Fruit fly (Drosophila melanogaster) whole organism, embryonic: Measurements from ENCODE around the gene chif.

Experiments used
- ATbp ChIP-seq: fragments of 200-800 bp; sonication (Bioruptor generic); optimal IDR thresholded peaks from 2 replicates; lab custom pipeline; 2017; ENCODE audit warnings: missing biosample characterization, mild to moderate bottlenecking, missing genetic modification characterization, missing genetic modification reagents
- CG11398 ChIP-seq: fragments of 200-800 bp; sonication (Bioruptor generic); optimal IDR thresholded peaks from 2 replicates; lab custom pipeline; 2016; ENCODE audit warnings: missing biosample characterization, missing genetic modification characterization
- CG12155 ChIP-seq: fragments of 200-800 bp; sonication (Bioruptor generic); optimal IDR thresholded peaks from 3 replicates; lab custom pipeline; 2016; ENCODE audit warnings: missing biosample characterization, missing genetic modification characterization
- CG12299 ChIP-seq: fragments of 200-800 bp; sonication (Bioruptor generic); optimal IDR thresholded peaks from 2 replicates; lab custom pipeline; 2018; ENCODE audit warnings: missing biosample characterization, mild to moderate bottlenecking, missing genetic modification characterization
- CG12391 ChIP-seq: fragments of 200-800 bp; sonication (Bioruptor generic); optimal IDR thresholded peaks from 3 replicates; lab custom pipeline; 2018; ENCODE audit warnings: missing biosample characterization, mild to moderate bottlenecking, missing genetic modification characterization, moderate library complexity
- CG14860 ChIP-seq: fragments of 200-800 bp; sonication (Bioruptor generic); IDR thresholded peaks from 3 replicates; pipeline ENCODE4 v1.3.6; 2022; ENCODE audit warnings: missing biosample characterization, missing genetic modification characterization; ENCODE audit not compliant: partially characterized antibody
- CG15011 ChIP-seq: fragments of 200-800 bp; sonication (Bioruptor generic); optimal IDR thresholded peaks from 3 replicates; lab custom pipeline; 2018; ENCODE audit warnings: missing biosample characterization, mild to moderate bottlenecking, missing genetic modification characterization
- CG17912 ChIP-seq: fragments of 200-800 bp; sonication (Bioruptor generic); optimal IDR thresholded peaks from 2 replicates; lab custom pipeline; 2018; ENCODE audit warnings: missing biosample characterization, mild to moderate bottlenecking, missing genetic modification characterization
- CG31365 ChIP-seq: fragments of 200-800 bp; sonication (Bioruptor generic); optimal IDR thresholded peaks from 2 replicates; lab custom pipeline; 2018; ENCODE audit warnings: missing biosample characterization, mild to moderate bottlenecking, missing genetic modification characterization
- CG31388 ChIP-seq: fragments of 200-800 bp; sonication (Bioruptor generic); optimal IDR thresholded peaks from 2 replicates; lab custom pipeline; 2016; ENCODE audit warnings: missing biosample characterization, missing genetic modification characterization
- CG3163 ChIP-seq: fragments of 200-800 bp; sonication (Bioruptor generic); optimal IDR thresholded peaks from 3 replicates; lab custom pipeline; 2016; ENCODE audit warnings: missing biosample characterization, missing genetic modification characterization
- CG33557 ChIP-seq: fragments of 200-800 bp; sonication (Bioruptor generic); optimal IDR thresholded peaks from 2 replicates; lab custom pipeline; 2019; ENCODE audit warnings: missing biosample characterization, mild to moderate bottlenecking, missing genetic modification characterization, moderate library complexity
- CG3726 ChIP-seq: fragments of 200-800 bp; sonication (Bioruptor generic); IDR thresholded peaks from 3 replicates; pipeline ENCODE4, ENCODE4 v1.3.6; 2022; ENCODE audit warnings: missing biosample characterization, missing genetic modification characterization
- CG43689 ChIP-seq: fragments of 200-800 bp; sonication (Bioruptor generic); IDR thresholded peaks from 2 replicates; pipeline ENCODE4 v1.3.6; 2022; ENCODE audit warnings: missing biosample characterization, missing genetic modification characterization
- CG4424 ChIP-seq: fragments of 200-800 bp; sonication (Bioruptor generic); optimal IDR thresholded peaks from 3 replicates; lab custom pipeline; 2016; ENCODE audit warnings: missing biosample characterization, missing genetic modification characterization
- CG6654 ChIP-seq: fragments of 200-800 bp; sonication (Bioruptor generic); optimal IDR thresholded peaks from 2 replicates; lab custom pipeline; 2017; ENCODE audit warnings: missing biosample characterization, mild to moderate bottlenecking, missing genetic modification characterization
- CG6683 ChIP-seq: fragments of 200-800 bp; sonication (Bioruptor generic); optimal IDR thresholded peaks from 2 replicates; lab custom pipeline; 2017; ENCODE audit warnings: missing biosample characterization, mild to moderate bottlenecking, missing genetic modification characterization, missing genetic modification reagents
- CG7271 ChIP-seq: fragments of 200-800 bp; sonication (Bioruptor generic); optimal IDR thresholded peaks from 2 replicates; lab custom pipeline; 2018; ENCODE audit warnings: missing biosample characterization, mild to moderate bottlenecking, missing genetic modification characterization, moderate library complexity
- CG7372 ChIP-seq: fragments of 200-800 bp; sonication (Bioruptor generic); IDR thresholded peaks from 2 replicates; pipeline ENCODE4 v1.3.6; 2022; ENCODE audit warnings: missing biosample characterization, missing genetic modification characterization
- CG7987 ChIP-seq: fragments of 200-800 bp; sonication (Bioruptor generic); optimal IDR thresholded peaks from 2 replicates; lab custom pipeline; 2018; ENCODE audit warnings: missing biosample characterization, mild to moderate bottlenecking, missing genetic modification characterization, moderate library complexity
- CG8359 ChIP-seq: fragments of 200-800 bp; sonication (Bioruptor generic); optimal IDR thresholded peaks from 2 replicates; lab custom pipeline; 2017; ENCODE audit warnings: missing biosample characterization, mild to moderate bottlenecking, missing genetic modification characterization, borderline replicate concordance
- CG8944 ChIP-seq: fragments of 200-800 bp; sonication (Bioruptor generic); optimal IDR thresholded peaks from 3 replicates; lab custom pipeline; 2016; ENCODE audit warnings: missing biosample characterization, missing genetic modification characterization
- Camta ChIP-seq: fragments of 200-800 bp; sonication (Bioruptor generic); optimal IDR thresholded peaks from 2 replicates; lab custom pipeline; 2016; ENCODE audit warnings: missing biosample characterization, missing genetic modification characterization
- E2f1 ChIP-seq: fragments of 200-800 bp; sonication (Bioruptor generic); IDR thresholded peaks from 2 replicates; pipeline ENCODE4 v1.3.6; 2022; ENCODE audit warnings: missing biosample characterization, missing genetic modification characterization
- E2f2 ChIP-seq: fragments of 200-800 bp; sonication (Bioruptor generic); IDR thresholded peaks from 2 replicates; pipeline ENCODE4 v1.3.6; 2022; ENCODE audit warnings: missing biosample characterization, missing genetic modification characterization
- Ets65A ChIP-seq: fragments of 200-800 bp; sonication (Bioruptor generic); peaks from one replicate; lab custom pipeline; 2016; ENCODE audit warnings: missing biosample characterization, missing genetic modification characterization
- Hmx ChIP-seq: fragments of 200-800 bp; sonication (Bioruptor generic); optimal IDR thresholded peaks from 2 replicates; lab custom pipeline; 2016; ENCODE audit warnings: missing biosample characterization, missing genetic modification characterization
- Hsf ChIP-seq: fragments of 200-800 bp; sonication (Bioruptor generic); optimal IDR thresholded peaks from 3 replicates; lab custom pipeline; 2016; ENCODE audit warnings: missing biosample characterization, missing genetic modification characterization
- Lpt ChIP-seq: fragments of >200 bp; optimal IDR thresholded peaks from 2 replicates; lab custom pipeline; 2018; ENCODE audit warnings: missing biosample characterization, missing genetic modification characterization
- NK7.1 ChIP-seq: fragments of 200-800 bp; sonication (Bioruptor generic); optimal IDR thresholded peaks from 3 replicates; lab custom pipeline; 2016; ENCODE audit warnings: missing biosample characterization, missing genetic modification characterization
- Ptx1 ChIP-seq: fragments of 200-800 bp; sonication (Bioruptor generic); IDR thresholded peaks from 2 replicates; pipeline ENCODE4 v1.3.6; 2022; ENCODE audit warnings: missing biosample characterization, missing genetic modification characterization
- Sox102F ChIP-seq: fragments of 200-800 bp; sonication (Bioruptor generic); optimal IDR thresholded peaks from 2 replicates; lab custom pipeline; 2018; ENCODE audit warnings: missing biosample characterization, mild to moderate bottlenecking, missing genetic modification characterization, moderate library complexity
- Usf ChIP-seq: fragments of 200-800 bp; sonication (Bioruptor generic); optimal IDR thresholded peaks from 2 replicates; lab custom pipeline; 2017; ENCODE audit warnings: missing genotype, missing biosample characterization, missing genetic modification characterization
- ac ChIP-seq: fragments of 200-800 bp; sonication (Bioruptor generic); optimal IDR thresholded peaks from 3 replicates; lab custom pipeline; 2017; ENCODE audit warnings: missing biosample characterization, mild to moderate bottlenecking, missing genetic modification characterization
- chif ChIP-seq, 2 experiments: fragments of 200-800 bp; sonication (Bioruptor generic); optimal IDR thresholded peaks; 3 replicates each; lab custom pipeline; 2016; ENCODE audit warnings: missing biosample characterization in 2 of 2, missing genetic modification characterization in 2 of 2
- crc ChIP-seq: fragments of 200-800 bp; sonication (Bioruptor generic); optimal IDR thresholded peaks from 2 replicates; lab custom pipeline; 2016; ENCODE audit warnings: missing biosample characterization, missing genetic modification characterization
- danr ChIP-seq: fragments of 200-800 bp; sonication (Bioruptor generic); IDR thresholded peaks from 2 replicates; pipeline ENCODE4 v1.3.6; 2022; ENCODE audit warnings: missing biosample characterization, missing genetic modification characterization
- esg ChIP-seq: fragments of 200-800 bp; sonication (Bioruptor generic); conservative IDR thresholded peaks from 2 replicates; pipeline ENCODE4 v1.3.6; 2022; ENCODE audit warnings: missing biosample characterization, missing genetic modification characterization
- eve ChIP-seq, 2 experiments: fragments of >200 bp; optimal IDR thresholded peaks; 2 replicates each; lab custom pipeline; 2017; ENCODE audit warnings: missing biosample characterization in 2 of 2, missing genetic modification characterization in 2 of 2
- kah ChIP-seq: fragments of 200-800 bp; sonication (Bioruptor generic); optimal IDR thresholded peaks from 2 replicates; lab custom pipeline; 2018; ENCODE audit warnings: missing biosample characterization, mild to moderate bottlenecking, missing genetic modification characterization
- otp ChIP-seq: fragments of 200-800 bp; sonication (Bioruptor generic); IDR thresholded peaks from 3 replicates; pipeline ENCODE4, ENCODE4 v1.3.6; 2022; ENCODE audit warnings: missing biosample characterization, missing genetic modification characterization
- p53 ChIP-seq: fragments of 200-800 bp; sonication (Bioruptor generic); optimal IDR thresholded peaks from 2 replicates; lab custom pipeline; 2016; ENCODE audit warnings: missing biosample characterization, missing genetic modification characterization
- pho ChIP-seq: fragments of 200-800 bp; sonication (Bioruptor generic); optimal IDR thresholded peaks from 2 replicates; lab custom pipeline; 2016; ENCODE audit warnings: missing biosample characterization, missing genetic modification characterization
- prd ChIP-seq, 3 experiments: fragments of >200 bp in 2 of 3; fragments of 200-800 bp in 1 of 3; sonication (Bioruptor generic) in 1 of 3; optimal IDR thresholded peaks in 2 of 3; IDR thresholded peaks in 1 of 3; 2 replicates in 2 of 3; 3 replicates in 1 of 3; pipeline versions ENCODE4 v1.3.6 to Lab custom; 2017 to 2022; ENCODE audit warnings: missing biosample characterization in 1 of 3, missing genetic modification characterization in 1 of 3
- ro ChIP-seq: fragments of 200-800 bp; sonication (Bioruptor generic); IDR thresholded peaks from 2 replicates; pipeline ENCODE4 v1.3.6; 2022; ENCODE audit warnings: missing biosample characterization, missing genetic modification characterization
- scrt ChIP-seq: fragments of 200-800 bp; sonication (Bioruptor generic); optimal IDR thresholded peaks from 2 replicates; lab custom pipeline; 2018; ENCODE audit warnings: missing biosample characterization, mild to moderate bottlenecking, missing genetic modification characterization, moderate library complexity
- seq ChIP-seq: fragments of 200-800 bp; sonication (Bioruptor generic); IDR thresholded peaks from 2 replicates; pipeline ENCODE4 v1.3.6; 2022; ENCODE audit warnings: missing biosample characterization, missing genetic modification characterization
- so ChIP-seq: fragments of 200-800 bp; sonication (Bioruptor generic); IDR thresholded peaks from 3 replicates; pipeline ENCODE4 v1.3.6; 2022; ENCODE audit warnings: missing biosample characterization, missing genetic modification characterization
- vvl ChIP-seq: fragments of 200-800 bp; sonication (Bioruptor generic); IDR thresholded peaks from 2 replicates; pipeline ENCODE4 v1.3.6; 2022; ENCODE audit warnings: missing biosample characterization, missing genetic modification characterization

The chif gene

DNA sequence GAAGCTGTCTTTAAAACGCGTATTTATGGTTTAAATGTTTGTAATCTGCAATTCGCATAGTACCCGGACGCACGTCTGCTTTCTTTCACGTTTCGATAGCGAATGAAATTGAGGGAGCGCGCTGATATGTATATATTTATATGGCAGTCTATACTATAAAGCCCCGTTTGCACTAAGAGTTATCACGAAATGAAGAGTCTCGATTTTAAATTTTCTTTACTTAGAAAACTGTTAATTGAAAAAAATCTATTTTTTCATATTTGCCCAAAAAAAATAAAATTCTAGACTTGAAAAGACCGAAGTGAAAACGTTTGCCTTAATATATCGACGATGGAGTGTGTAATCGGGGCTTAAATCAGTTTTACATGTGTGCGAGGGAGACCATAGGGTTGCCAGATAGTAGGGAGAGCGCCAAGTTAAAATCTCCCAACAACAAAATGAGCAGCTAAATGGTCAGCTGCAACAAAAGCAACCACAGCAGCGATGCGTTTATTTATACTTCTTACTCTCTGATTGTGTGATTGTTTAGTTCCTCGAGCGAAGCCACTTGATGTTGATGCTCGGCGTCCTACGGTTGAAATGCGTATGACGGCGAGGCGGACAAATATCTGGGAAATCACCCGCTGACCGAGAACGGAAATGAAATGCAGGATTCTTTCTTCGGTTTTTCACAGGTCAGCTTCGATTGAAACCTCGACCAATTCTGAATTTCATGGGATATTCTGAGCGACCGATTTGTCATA is 26.7 kb downstream of the chif start, which contains the start of gene cact (continued):
- peak; percentile 80 for TF ChIP-seq Usf (GFP tag; lab: Kevin White, UChicago)
- peak; percentile 93 for TF ChIP-seq crc (GFP tag; lab: Kevin White, UChicago)
- peak; percentile 74 for TF ChIP-seq danr
- TF ChIP-seq E2f1 (GFP tag; lab: Robert Waterston, UW), result peak; percentile 89
- no peak; the same call in none of the 2 replicates for TF ChIP-seq CG43689
- TF ChIP-seq ro (GFP tag; lab: Robert Waterston, UW), result peak; percentile 80
- TF ChIP-seq Hmx (GFP tag; lab: Kevin White, UChicago), result peak; percentile 88
- peak; percentile 90 for TF ChIP-seq esg (GFP tag; lab: Robert Waterston, UW)
- TF ChIP-seq CG7271 (tag; lab: Kevin White, UChicago), result peak; percentile 73
- peak; percentile 92 for TF ChIP-seq so (GFP tag; lab: Robert Waterston, UW)
- peak; percentile 88 for TF ChIP-seq seq
- peak; percentile 80 for TF ChIP-seq CG3163
- peak; percentile 79 for TF ChIP-seq CG33557 (GFP tag; lab: Kevin White, UChicago)
- peak; percentile 82; the same call in 1 of the 3 replicates for TF ChIP-seq CG3726 (GFP tag; lab: Robert Waterston, UW)
- TF ChIP-seq prd (optimal IDR thresholded peaks at IDR 0.05; lab: Kevin White, UChicago), result no peak
- TF ChIP-seq prd (GFP tag; IDR thresholded peaks at IDR 0.05; lab: Robert Waterston, UW), result peak; percentile 94
- TF ChIP-seq eve (GFP tag; optimal IDR thresholded peaks at IDR 0.05; lab: Kevin White, UChicago), result peak in 1 of 2 experiments; percentile 90
- peak; percentile 89 for TF ChIP-seq otp
- peak; percentile 91 for TF ChIP-seq CG8944 (GFP tag; lab: Kevin White, UChicago)
- peak; percentile 95 for TF ChIP-seq CG12155 (GFP tag; lab: Kevin White, UChicago)
- peak; percentile 94 for TF ChIP-seq pho (GFP tag; lab: Kevin White, UChicago)
- peak; percentile 95 for TF ChIP-seq Sox102F (GFP tag; lab: Kevin White, UChicago)
- peak; percentile 72 for TF ChIP-seq ac (GFP tag; lab: Kevin White, UChicago)
- TF ChIP-seq E2f2 (GFP tag; lab: Robert Waterston, UW), result peak; percentile 79
- TF ChIP-seq vvl, result peak; percentile 96
- peak; percentile 62 for TF ChIP-seq CG7987 (GFP tag; lab: Kevin White, UChicago)
- TF ChIP-seq Hsf, result peak; percentile 95
- TF ChIP-seq CG4424 (GFP tag; lab: Kevin White, UChicago), result peak; percentile 92
- TF ChIP-seq p53 (GFP tag; lab: Kevin White, UChicago), result peak; percentile 83
- TF ChIP-seq kah, result peak; percentile 53
- peak; percentile 85 for TF ChIP-seq NK7.1 (GFP tag; lab: Kevin White, UChicago)
- no peak for TF ChIP-seq CG14860
- peak; percentile 85 for TF ChIP-seq CG15011
- peak; percentile 70 for TF ChIP-seq ATbp
- TF ChIP-seq Camta, result peak; percentile 87
- TF ChIP-seq CG31365 (tag; lab: Kevin White, UChicago), result peak; percentile 16
- TF ChIP-seq CG8359, result peak; percentile 60
- TF ChIP-seq CG6683 (GFP tag; lab: Kevin White, UChicago), result peak; percentile 79
- TF ChIP-seq CG31388, result peak; percentile 77
- peak; percentile 91 for TF ChIP-seq CG11398 (GFP tag; lab: Kevin White, UChicago)
- peak; percentile 84 for TF ChIP-seq CG7372 (GFP tag; lab: Robert Waterston, UW)
- peak; percentile 78 for TF ChIP-seq CG6654
- TF ChIP-seq Lpt, result no peak
- TF ChIP-seq CG17912 (GFP tag; lab: Kevin White, UChicago), result peak; percentile 66
- TF ChIP-seq Ptx1, result peak; percentile 95
- peak; percentile 89 for TF ChIP-seq CG12299 (tag; lab: Kevin White, UChicago)
- peak; percentile 99 for TF ChIP-seq Ets65A (GFP tag; lab: Kevin White, UChicago)
- peak; percentile 86 to 95 for TF ChIP-seq chif (GFP tag; optimal IDR thresholded peaks at IDR 0.05; lab: Kevin White, UChicago)
- TF ChIP-seq CG12391 (tag; lab: Kevin White, UChicago), result peak; percentile 97
- peak; percentile 82 for TF ChIP-seq scrt (GFP tag; lab: Kevin White, UChicago)
